Worm (Caenorhabditis elegans) whole organism, L3 larva: Measurements from ENCODE around the gene comt-3.

Experiments
- R02D3.7 ChIP-seq: fragments of 150-350 bp; optimal IDR thresholded peaks from 2 replicates; lab custom pipeline; 2014; ENCODE audit warnings: missing biosample characterization, missing genetic modification characterization
- ama-1 ChIP-seq: fragments of 150-350 bp; optimal IDR thresholded peaks from 2 replicates; lab custom pipeline; 2018
- ceh-16 ChIP-seq: sonication (generic microtip); optimal IDR thresholded peaks from 2 replicates; lab custom pipeline; 2017; ENCODE audit warnings: missing biosample characterization, missing genetic modification characterization
- ceh-82 ChIP-seq: fragments of 150-350 bp; optimal IDR thresholded peaks from 2 replicates; lab custom pipeline; 2014; ENCODE audit warnings: missing biosample characterization, missing genetic modification characterization
- ceh-9 ChIP-seq: sonication (generic microtip); optimal IDR thresholded peaks from 2 replicates; lab custom pipeline; 2018; ENCODE audit warnings: missing biosample characterization, missing genetic modification characterization
- elt-2 ChIP-seq: sonication (generic microtip); optimal IDR thresholded peaks from 2 replicates; lab custom pipeline; 2016; ENCODE audit warnings: missing genetic modification reagents, mild to moderate bottlenecking, missing genetic modification characterization, missing compliant biosample characterization
- fos-1 ChIP-seq: fragments of 150-350 bp; optimal IDR thresholded peaks from 2 replicates; lab custom pipeline; 2014; ENCODE audit warnings: missing biosample characterization, missing genetic modification characterization
- lsy-12 ChIP-seq: sonication (generic microtip); optimal IDR thresholded peaks from 2 replicates; lab custom pipeline; 2016; ENCODE audit warnings: mild to moderate bottlenecking, missing genetic modification characterization, missing compliant biosample characterization
- nhr-23 ChIP-seq: fragments of 150-350 bp; optimal IDR thresholded peaks from 2 replicates; lab custom pipeline; 2014; ENCODE audit warnings: missing biosample characterization, missing genetic modification reagents, missing genetic modification characterization
- nhr-237 ChIP-seq: fragments of 150-350 bp; optimal IDR thresholded peaks from 2 replicates; lab custom pipeline; 2014; ENCODE audit warnings: missing biosample characterization, missing genetic modification characterization
- nhr-43 ChIP-seq: sonication (generic microtip); optimal IDR thresholded peaks from 2 replicates; lab custom pipeline; 2016; ENCODE audit warnings: mild to moderate bottlenecking, missing genetic modification characterization, missing compliant biosample characterization; ENCODE audit not compliant: poor library complexity, severe bottlenecking
- pqm-1 ChIP-seq: fragments of 150-350 bp; optimal IDR thresholded peaks from 2 replicates; lab custom pipeline; 2017; ENCODE audit warnings: missing biosample characterization, missing genetic modification characterization, inconsistent platforms
- sea-2 ChIP-seq: fragments of 150-350 bp; sonication (generic microtip); optimal IDR thresholded peaks from 4 replicates; lab custom pipeline; 2014; ENCODE audit warnings: missing biosample characterization, missing genetic modification reagents, missing genetic modification characterization
- skn-1 ChIP-seq: fragments of 150-350 bp; optimal IDR thresholded peaks from 2 replicates; lab custom pipeline; 2014; ENCODE audit warnings: missing biosample characterization, missing genetic modification characterization

DNA sequence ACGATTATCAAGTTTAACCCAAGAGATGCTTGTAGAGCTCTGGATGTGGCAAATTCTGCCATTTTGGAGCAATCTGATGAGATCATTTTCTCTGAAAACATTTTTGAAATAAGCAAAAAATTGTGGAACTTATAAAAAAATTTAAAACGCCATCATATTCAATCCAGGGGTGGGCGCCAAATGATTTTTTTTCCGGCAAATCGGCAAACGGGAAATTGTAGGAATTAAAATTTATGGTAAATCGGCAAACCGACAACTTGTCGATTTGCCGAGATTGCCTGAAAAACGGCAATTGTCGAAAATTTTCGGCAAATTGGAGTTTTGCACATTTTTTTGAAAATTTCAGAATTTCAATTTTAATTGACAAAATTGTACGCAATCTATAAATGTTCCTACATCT lies 21.8 kb upstream of the comt-3 start, which contains the start of gene srab-23:
- TF ChIP-seq nhr-23 (no peak), R02D3.7 (no peak), ceh-9 (tag; lab: Kevin White, UChicago) (no peak), lsy-12 (no peak), ceh-82 (tag; lab: Kevin White, UChicago) (no peak), sea-2 (GFP tag; lab: Kevin White, UChicago) (no peak), fos-1 (tag; lab: Kevin White, UChicago) (no peak), skn-1 (no peak), elt-2 (no peak), nhr-43 (tag; lab: Kevin White, UChicago) (no peak), ceh-16 (tag; lab: Kevin White, UChicago) (no peak), ama-1 (lab: Kevin White, UChicago) (no peak), nhr-237 (tag; lab: Kevin White, UChicago) (no peak), pqm-1 (tag; lab: Kevin White, UChicago) (no peak)
